Worm (Caenorhabditis elegans): ENCODE measurements around the gene T24H7.8.

- TF ChIP-seq him-1 (tag; optimal IDR thresholded peaks at IDR 0.05) (no peak), dao-5 (tag; optimal IDR thresholded peaks at IDR 0.05) (no peak), W03F9.2 (tag; optimal IDR thresholded peaks at IDR 0.05) (no peak)
These were observed 32.1 kb downstream of the T24H7.8 start, which contains the start of gene bpl-1 for ce11 chrII:6273916-6274315.
